Worm (Caenorhabditis elegans) whole organism, L1 larva: Measurements from ENCODE around the gene hda-11.
A peak's percentile ranks its signal among the peaks of the same experiment; 100 is the strongest.

Experiments used
- C04F5.9 ChIP-seq: sonication (generic microtip); optimal IDR thresholded peaks from 2 replicates; lab custom pipeline; 2016; ENCODE audit warnings: missing genetic modification characterization, missing compliant biosample characterization
- C16A3.4 ChIP-seq: fragments of 150-350 bp; optimal IDR thresholded peaks from 2 replicates; lab custom pipeline; 2014; ENCODE audit warnings: missing biosample characterization, missing genetic modification characterization
- C34B4.2 ChIP-seq: sonication (generic microtip); optimal IDR thresholded peaks from 2 replicates; lab custom pipeline; 2017; ENCODE audit warnings: mild to moderate bottlenecking, missing genetic modification characterization, missing compliant biosample characterization
- alr-1 ChIP-seq: fragments of 200-800 bp; sonication (Bioruptor generic); optimal IDR thresholded peaks from 2 replicates; lab custom pipeline; 2018; ENCODE audit warnings: borderline replicate concordance, mild to moderate bottlenecking, missing genetic modification characterization, missing compliant biosample characterization
- ama-1 ChIP-seq: fragments of 150-350 bp; optimal IDR thresholded peaks from 2 replicates; lab custom pipeline; 2014
- blmp-1 ChIP-seq: fragments of 150-350 bp; optimal IDR thresholded peaks from 2 replicates; lab custom pipeline; 2014; ENCODE audit warnings: missing biosample characterization, missing genetic modification characterization
- ceh-63 ChIP-seq: fragments of 200-800 bp; sonication (Bioruptor generic); optimal IDR thresholded peaks from 2 replicates; lab custom pipeline; 2018; ENCODE audit warnings: mild to moderate bottlenecking, missing genetic modification characterization, missing compliant biosample characterization
- ceh-88 ChIP-seq: fragments of 200-800 bp; sonication (Bioruptor generic); IDR thresholded peaks from 2 replicates; pipeline ENCODE4 v1.3.6; 2022; ENCODE audit warnings: missing genetic modification characterization, missing compliant biosample characterization
- dsc-1 ChIP-seq: sonication (generic microtip); optimal IDR thresholded peaks from 2 replicates; lab custom pipeline; 2016; ENCODE audit warnings: mild to moderate bottlenecking, missing genetic modification characterization, missing compliant biosample characterization
- efl-1 ChIP-seq, 4 experiments: fragments of 150-350 bp; optimal IDR thresholded peaks in 3 of 4; peaks in 1 of 4; 1 replicate in 1 of 4; 2 replicates in 3 of 4; lab custom pipeline; 2014; ENCODE audit warnings: missing biosample characterization in 2 of 4, missing genetic modification characterization in 2 of 4, missing genetic modification reagents in 2 of 4
- elt-3 ChIP-seq, 6 experiments: fragments of 150-350 bp in 1 of 6; sonication (generic microtip); optimal IDR thresholded peaks; 2 replicates each; lab custom pipeline; 2017 to 2018; ENCODE audit warnings: missing biosample characterization in 6 of 6, missing genetic modification characterization in 6 of 6, inconsistent platforms in 1 of 6
- ets-5 ChIP-seq: fragments of 200-800 bp; sonication (Bioruptor generic); IDR thresholded peaks from 2 replicates; pipeline ENCODE4 v1.3.6; 2022; ENCODE audit warnings: missing genetic modification characterization, missing compliant biosample characterization
- fkh-4 ChIP-seq: sonication (generic microtip); optimal IDR thresholded peaks from 2 replicates; lab custom pipeline; 2016; ENCODE audit warnings: missing compliant biosample characterization, missing genetic modification characterization, borderline replicate concordance
- fkh-8 ChIP-seq: sonication (generic microtip); optimal IDR thresholded peaks from 2 replicates; lab custom pipeline; 2016; ENCODE audit warnings: mild to moderate bottlenecking, missing genetic modification characterization, missing compliant biosample characterization
- grh-1 ChIP-seq: fragments of 200-800 bp; sonication (Bioruptor generic); IDR thresholded peaks from 2 replicates; pipeline ENCODE4 v1.3.6; 2022; ENCODE audit warnings: missing genetic modification reagents, missing genetic modification characterization, missing compliant biosample characterization
- hlh-17 ChIP-seq: fragments of 200-800 bp; sonication (Bioruptor generic); optimal IDR thresholded peaks from 2 replicates; lab custom pipeline; 2018; ENCODE audit warnings: missing genetic modification characterization, mild to moderate bottlenecking, missing compliant biosample characterization, moderate library complexity, borderline replicate concordance
- hlh-4 ChIP-seq: sonication (generic microtip); optimal IDR thresholded peaks from 2 replicates; lab custom pipeline; 2016; ENCODE audit warnings: mild to moderate bottlenecking, missing genetic modification characterization, missing compliant biosample characterization
- hpl-2 ChIP-seq: fragments of 150-350 bp; optimal IDR thresholded peaks from 2 replicates; lab custom pipeline; 2014; ENCODE audit warnings: missing biosample characterization, missing genetic modification reagents, missing genetic modification characterization
- isw-1 ChIP-seq: fragments of 200-800 bp; sonication (Bioruptor generic); IDR thresholded peaks from 2 replicates; pipeline ENCODE4 v1.3.6; 2022; ENCODE audit warnings: missing genetic modification characterization, missing compliant biosample characterization
- jun-1 ChIP-seq: fragments of 150-350 bp; optimal IDR thresholded peaks from 2 replicates; lab custom pipeline; 2014; ENCODE audit warnings: missing biosample characterization, missing genetic modification reagents, missing genetic modification characterization
- lin-14 ChIP-seq: fragments of 200-800 bp; sonication (Bioruptor generic); optimal IDR thresholded peaks from 2 replicates; lab custom pipeline; 2018; ENCODE audit warnings: mild to moderate bottlenecking, missing genetic modification characterization, moderate library complexity, missing compliant biosample characterization
- lin-15B ChIP-seq: fragments of 150-350 bp; sonication (generic microtip); optimal IDR thresholded peaks from 3 replicates; lab custom pipeline; 2014; ENCODE audit warnings: missing biosample characterization, missing genetic modification characterization
- lin-35 ChIP-seq, 2 experiments: fragments of 150-350 bp; optimal IDR thresholded peaks; 2 replicates each; lab custom pipeline; 2014; ENCODE audit warnings: missing biosample characterization in 2 of 2, missing genetic modification characterization in 2 of 2, missing genetic modification reagents in 2 of 2
- lin-39 ChIP-seq: fragments of 150-350 bp; optimal IDR thresholded peaks from 2 replicates; lab custom pipeline; 2014; ENCODE audit warnings: missing biosample characterization, missing genetic modification reagents, missing genetic modification characterization
- lir-3 ChIP-seq: sonication (generic microtip); optimal IDR thresholded peaks from 2 replicates; lab custom pipeline; 2016; ENCODE audit warnings: mild to moderate bottlenecking, missing genetic modification characterization, moderate library complexity, missing compliant biosample characterization; ENCODE audit not compliant: poor library complexity
- mab-9 ChIP-seq: fragments of 200-800 bp; sonication (Bioruptor generic); IDR thresholded peaks from 2 replicates; pipeline ENCODE4 v1.3.6; 2022; ENCODE audit warnings: missing genetic modification reagents, missing genetic modification characterization, missing compliant biosample characterization
- mdl-1 ChIP-seq, 2 experiments: fragments of 150-350 bp; optimal IDR thresholded peaks; 2 replicates each; lab custom pipeline; 2014 to 2017; ENCODE audit warnings: missing biosample characterization in 2 of 2, missing genetic modification characterization in 2 of 2, inconsistent platforms in 1 of 2
- nhr-12 ChIP-seq: sonication (generic microtip); optimal IDR thresholded peaks from 2 replicates; lab custom pipeline; 2017; ENCODE audit warnings: missing biosample characterization, missing genetic modification characterization
- nhr-20 ChIP-seq: sonication (generic microtip); optimal IDR thresholded peaks from 2 replicates; lab custom pipeline; 2016; ENCODE audit warnings: mild to moderate bottlenecking, missing genetic modification characterization, missing compliant biosample characterization
- nhr-237 ChIP-seq: fragments of 150-350 bp; optimal IDR thresholded peaks from 2 replicates; lab custom pipeline; 2014; ENCODE audit warnings: missing biosample characterization, missing genetic modification characterization
- nhr-47 ChIP-seq: sonication (generic microtip); optimal IDR thresholded peaks from 2 replicates; lab custom pipeline; 2016; ENCODE audit warnings: mild to moderate bottlenecking, missing genetic modification characterization, moderate library complexity, missing compliant biosample characterization
- nhr-71 ChIP-seq: sonication (generic microtip); optimal IDR thresholded peaks from 2 replicates; lab custom pipeline; 2016; ENCODE audit warnings: mild to moderate bottlenecking, missing genetic modification characterization, moderate library complexity, missing compliant biosample characterization
- nhr-76 ChIP-seq: sonication (generic microtip); optimal IDR thresholded peaks from 2 replicates; lab custom pipeline; 2017; ENCODE audit warnings: missing biosample characterization, missing genetic modification characterization
- nhr-84 ChIP-seq: sonication (generic microtip); optimal IDR thresholded peaks from 2 replicates; lab custom pipeline; 2017; ENCODE audit warnings: missing biosample characterization, missing genetic modification characterization
- nhr-85 ChIP-seq: sonication (generic microtip); peaks from one replicate; lab custom pipeline; 2016; ENCODE audit warnings: missing genetic modification characterization, inconsistent platforms, missing compliant biosample characterization
- pax-3 ChIP-seq: fragments of 200-800 bp; sonication (Bioruptor generic); optimal IDR thresholded peaks from 2 replicates; lab custom pipeline; 2018; ENCODE audit warnings: mild to moderate bottlenecking, missing genetic modification characterization, moderate library complexity, missing compliant biosample characterization
- pqm-1 ChIP-seq: sonication (generic microtip); optimal IDR thresholded peaks from 3 replicates; lab custom pipeline; 2017; ENCODE audit warnings: missing biosample characterization, missing genetic modification characterization
- rnt-1 ChIP-seq: sonication (generic microtip); optimal IDR thresholded peaks from 2 replicates; lab custom pipeline; 2016; ENCODE audit warnings: mild to moderate bottlenecking, missing genetic modification characterization, moderate library complexity, missing compliant biosample characterization
- skn-1 ChIP-seq: fragments of 150-350 bp; optimal IDR thresholded peaks from 2 replicates; lab custom pipeline; 2014; ENCODE audit warnings: missing biosample characterization, missing genetic modification characterization
- snpc-4 ChIP-seq: fragments of 150-350 bp; optimal IDR thresholded peaks from 2 replicates; lab custom pipeline; 2014; ENCODE audit warnings: missing biosample characterization, missing genetic modification characterization
- sox-4 ChIP-seq: sonication (generic microtip); optimal IDR thresholded peaks from 2 replicates; lab custom pipeline; 2016; ENCODE audit warnings: missing genetic modification characterization, missing compliant biosample characterization
- sptf-1 ChIP-seq: fragments of 150-350 bp; optimal IDR thresholded peaks from 2 replicates; lab custom pipeline; 2014; ENCODE audit warnings: missing biosample characterization, missing genetic modification characterization
- sup-37 ChIP-seq: fragments of 200-800 bp; sonication (Bioruptor generic); optimal IDR thresholded peaks from 2 replicates; lab custom pipeline; 2018; ENCODE audit warnings: mild to moderate bottlenecking, missing genetic modification characterization, missing compliant biosample characterization
- swsn-7 ChIP-seq: sonication (generic microtip); optimal IDR thresholded peaks from 2 replicates; lab custom pipeline; 2016; ENCODE audit warnings: missing genetic modification characterization, missing compliant biosample characterization
- tlp-1 ChIP-seq: fragments of 150-350 bp; optimal IDR thresholded peaks from 2 replicates; lab custom pipeline; 2014; ENCODE audit warnings: missing biosample characterization, missing genetic modification characterization
- unc-30 ChIP-seq: sonication (generic microtip); optimal IDR thresholded peaks from 2 replicates; lab custom pipeline; 2017; ENCODE audit warnings: missing biosample characterization, missing genetic modification characterization
- unc-62 ChIP-seq: fragments of 150-350 bp; optimal IDR thresholded peaks from 2 replicates; lab custom pipeline; 2014; ENCODE audit warnings: missing biosample characterization, missing genetic modification reagents, missing genetic modification characterization
- unc-86 ChIP-seq: sonication (generic microtip); optimal IDR thresholded peaks from 2 replicates; lab custom pipeline; 2016; ENCODE audit warnings: missing genetic modification characterization, missing compliant biosample characterization
- unc-98 ChIP-seq: fragments of 200-800 bp; sonication (Bioruptor generic); IDR thresholded peaks from 2 replicates; pipeline ENCODE4 v1.3.6; 2022; ENCODE audit warnings: missing genetic modification characterization, missing compliant biosample characterization
- vab-15 ChIP-seq: sonication (generic microtip); optimal IDR thresholded peaks from 2 replicates; lab custom pipeline; 2017; ENCODE audit warnings: missing genotype, mild to moderate bottlenecking, missing genetic modification characterization, missing compliant biosample characterization
- zag-1 ChIP-seq: fragments of 150-350 bp; optimal IDR thresholded peaks from 2 replicates; lab custom pipeline; 2014; ENCODE audit warnings: missing biosample characterization, missing genetic modification characterization
- zip-4 ChIP-seq: fragments of 200-800 bp; sonication (Bioruptor generic); optimal IDR thresholded peaks from 2 replicates; lab custom pipeline; 2018; ENCODE audit warnings: mild to moderate bottlenecking, missing genetic modification characterization, moderate library complexity, missing compliant biosample characterization
- ztf-11 ChIP-seq, 2 experiments: sonication (generic microtip); optimal IDR thresholded peaks; 2 replicates each; lab custom pipeline; 2016 to 2017; ENCODE audit warnings: missing genetic modification characterization in 2 of 2, missing biosample characterization in 1 of 2, missing compliant biosample characterization in 1 of 2
- ztf-4 ChIP-seq: fragments of 150-350 bp; optimal IDR thresholded peaks from 2 replicates; lab custom pipeline; 2014; ENCODE audit warnings: missing biosample characterization, missing genetic modification characterization

hda-11 gene

DNA sequence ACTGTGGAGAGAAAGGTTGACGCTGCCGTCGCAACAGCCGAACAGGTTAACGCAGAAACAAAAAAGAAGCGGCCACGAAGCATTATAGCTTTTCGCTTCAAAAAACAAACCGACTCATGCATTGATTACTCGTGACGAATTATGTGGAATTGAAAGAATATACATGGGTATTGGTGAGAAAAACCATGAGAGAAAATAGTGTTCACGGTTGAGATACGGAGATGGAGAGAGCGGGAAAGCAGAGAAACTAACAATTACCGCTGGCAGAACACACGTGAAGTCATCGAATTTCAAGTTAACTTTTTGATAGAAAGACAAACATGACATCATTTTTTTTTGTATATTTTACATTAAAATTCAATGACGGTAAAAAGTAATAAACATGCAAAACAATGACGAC is 9.3 kb downstream of the hda-11 start (continued):
- no peak for TF ChIP-seq nhr-84 (tag; lab: Kevin White, UChicago)
- TF ChIP-seq elt-3 (tag; optimal IDR thresholded peaks at IDR 0.05; lab: Kevin White, UChicago) = peak in 1 of 6 experiments; percentile 17
- no peak for TF ChIP-seq hlh-4 (tag; lab: Kevin White, UChicago)
- no peak for TF ChIP-seq nhr-76
- no peak for TF ChIP-seq tlp-1 (tag; lab: Kevin White, UChicago)
- no peak for TF ChIP-seq nhr-12 (tag; lab: Kevin White, UChicago)
- no peak for TF ChIP-seq snpc-4 (tag; lab: Kevin White, UChicago)
- TF ChIP-seq fkh-4 (tag; lab: Kevin White, UChicago) = no peak
- no peak for TF ChIP-seq jun-1 (tag; lab: Kevin White, UChicago)
- peak; percentile 50 for TF ChIP-seq fkh-8 (tag; lab: Kevin White, UChicago)
- no peak for TF ChIP-seq nhr-47
- TF ChIP-seq lir-3 (tag; lab: Kevin White, UChicago) = no peak
- TF ChIP-seq hpl-2 (GFP tag; lab: Kevin White, UChicago) = no peak
- no peak for TF ChIP-seq ztf-11 (tag; optimal IDR thresholded peaks at IDR 0.05; lab: Kevin White, UChicago)
- no peak for TF ChIP-seq hlh-17 (GFP tag; lab: Kevin White, UChicago)
- TF ChIP-seq C16A3.4 (tag; lab: Kevin White, UChicago) = no peak
- peak; percentile 58 for TF ChIP-seq ama-1 (lab: Kevin White, UChicago)
- TF ChIP-seq rnt-1 (tag; lab: Kevin White, UChicago) = peak; percentile 16
- TF ChIP-seq pax-3 (tag; lab: Kevin White, UChicago) = no peak
- no peak for TF ChIP-seq unc-30 (tag; lab: Kevin White, UChicago)
- no peak for TF ChIP-seq isw-1
- TF ChIP-seq unc-62 (GFP tag; lab: Kevin White, UChicago) = no peak
- TF ChIP-seq sptf-1 (tag; lab: Kevin White, UChicago) = no peak
- no peak for TF ChIP-seq ztf-4 (tag; lab: Kevin White, UChicago)
- no peak for TF ChIP-seq unc-86 (tag; lab: Kevin White, UChicago)
- TF ChIP-seq C34B4.2 (tag; lab: Kevin White, UChicago) = no peak
- peak in 1 of 2 experiments; percentile 31 for TF ChIP-seq mdl-1 (tag; optimal IDR thresholded peaks at IDR 0.05; lab: Kevin White, UChicago)
- no peak for TF ChIP-seq mab-9 (GFP tag; lab: Robert Waterston, UW)
- TF ChIP-seq sox-4 = no peak
- no peak for TF ChIP-seq alr-1 (tag; lab: Kevin White, UChicago)
- no peak for TF ChIP-seq zag-1 (tag; lab: Kevin White, UChicago)
- no peak for TF ChIP-seq vab-15 (tag; lab: Kevin White, UChicago)
- TF ChIP-seq dsc-1 (tag; lab: Kevin White, UChicago) = no peak
- peak; percentile 7 to 56 for TF ChIP-seq lin-35 (GFP tag; optimal IDR thresholded peaks at IDR 0.05; lab: Kevin White, UChicago)
- peak in 1 of 2 experiments; percentile 27 for TF ChIP-seq efl-1 (optimal IDR thresholded peaks at IDR 0.05; lab: Kevin White, UChicago)
- peak; percentile 13 to 93 for TF ChIP-seq efl-1 (GFP tag; optimal IDR thresholded peaks at IDR 0.05 in 1 of 2; lab: Kevin White, UChicago)
- no peak for TF ChIP-seq sup-37 (GFP tag; lab: Kevin White, UChicago)
- no peak for TF ChIP-seq grh-1 (GFP tag; lab: Robert Waterston, UW)
- no peak for TF ChIP-seq lin-15B (tag; lab: Kevin White, UChicago)
- peak; percentile 53 for TF ChIP-seq nhr-20 (tag; lab: Kevin White, UChicago)
- no peak for TF ChIP-seq ceh-88 (GFP tag; lab: Robert Waterston, UW)
- TF ChIP-seq lin-14 = peak; percentile 62
- TF ChIP-seq skn-1 = no peak
- TF ChIP-seq pqm-1 (tag; lab: Kevin White, UChicago) = no peak
- no peak for TF ChIP-seq nhr-85
- TF ChIP-seq swsn-7 (tag; lab: Kevin White, UChicago) = no peak
- no peak for TF ChIP-seq lin-39 (tag; lab: Kevin White, UChicago)
- no peak for TF ChIP-seq ets-5 (GFP tag; lab: Robert Waterston, UW)
- peak; percentile 44 for TF ChIP-seq blmp-1
- no peak for TF ChIP-seq ceh-63
- no peak for TF ChIP-seq unc-98
- TF ChIP-seq C04F5.9 (tag; lab: Kevin White, UChicago) = no peak
- TF ChIP-seq nhr-237 (tag; lab: Kevin White, UChicago) = no peak
- TF ChIP-seq zip-4 (GFP tag; lab: Kevin White, UChicago) = no peak
- TF ChIP-seq nhr-71 (tag; lab: Kevin White, UChicago) = peak; percentile 63
